Worm (Caenorhabditis elegans): Measurements from ENCODE around the gene F37B12.3.

Gene F37B12.3

DNA sequence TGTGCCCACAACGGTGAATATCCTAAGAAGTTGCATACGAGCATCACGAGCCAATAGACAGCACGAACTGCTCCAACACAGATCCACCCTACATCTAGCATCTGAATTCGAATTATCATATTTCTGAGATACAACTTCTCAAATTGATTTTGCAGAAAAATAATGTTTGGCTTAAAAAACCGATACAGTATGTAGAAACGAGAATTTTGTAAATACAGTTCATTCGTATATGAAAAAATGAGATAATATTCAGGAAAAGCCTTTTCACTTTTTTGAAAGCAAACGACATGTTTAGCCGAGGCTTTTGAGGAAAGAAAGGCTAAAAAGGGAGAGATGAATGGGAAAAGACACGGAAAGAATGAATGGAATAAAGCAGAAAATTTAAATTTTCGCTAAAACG lies at the start of gene F37B12.3:
F37B12.3 (minus strand) TSS at position 101 of the 400 bp plus-strand sequence.
- TF ChIP-seq ama-1 (optimal IDR thresholded peaks at IDR 0.05) (peak; percentile 16), ceh-36 (tag; optimal IDR thresholded peaks at IDR 0.05) (no peak)

DNA sequence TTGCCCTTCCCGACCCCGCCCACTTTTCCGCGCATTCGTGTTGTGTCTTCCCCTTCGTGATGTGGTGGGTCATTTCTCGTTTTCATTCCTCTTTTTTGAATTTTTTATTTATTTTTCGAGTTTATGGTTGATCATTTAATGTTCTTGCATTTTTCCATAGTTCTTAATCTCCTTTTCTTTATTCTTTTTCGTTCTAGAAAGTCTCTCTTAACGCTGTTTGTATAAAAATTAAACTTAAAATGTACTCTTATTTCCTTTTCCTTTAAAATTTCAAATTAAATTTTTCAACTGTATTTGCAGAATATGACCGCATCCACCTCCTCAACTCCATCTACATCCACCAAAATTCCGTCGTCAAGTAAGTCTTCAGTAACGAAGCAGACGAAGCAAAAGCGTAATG lies 45.1 kb upstream of the F37B12.3 start, which contains the start of gene hlh-3:
hlh-3 (plus strand) TSS at position 301 of the 400 bp plus-strand sequence.
- TF ChIP-seq scrt-1 (GFP tag; IDR thresholded peaks at IDR 0.05), result no peak
- TF ChIP-seq hnd-1 (tag; optimal IDR thresholded peaks at IDR 0.05), result no peak
- no peak for TF ChIP-seq B0310.2 (tag; optimal IDR thresholded peaks at IDR 0.05)
- TF ChIP-seq ets-7 (tag; optimal IDR thresholded peaks at IDR 0.05), result no peak
- no peak for TF ChIP-seq flt-1 (GFP tag; IDR thresholded peaks at IDR 0.05)
- no peak for TF ChIP-seq sea-1 (GFP tag; conservative IDR thresholded peaks at IDR 0.05)
- TF ChIP-seq ceh-13 (GFP tag; optimal IDR thresholded peaks at IDR 0.05), result no peak
- TF ChIP-seq tbx-37 (GFP tag; conservative IDR thresholded peaks at IDR 0.05), result no peak
- no peak for TF ChIP-seq hmbx-1 (tag; optimal IDR thresholded peaks at IDR 0.05)
- TF ChIP-seq tra-4 (tag; optimal IDR thresholded peaks at IDR 0.05), result no peak
- no peak for TF ChIP-seq pes-1 (GFP tag; IDR thresholded peaks at IDR 0.05)
- TF ChIP-seq aly-1 (tag; optimal IDR thresholded peaks at IDR 0.05), result no peak
- TF ChIP-seq ceh-36 (tag; optimal IDR thresholded peaks at IDR 0.05), result no peak
- no peak for TF ChIP-seq hmg-4 (GFP tag; optimal IDR thresholded peaks at IDR 0.05)
- no peak for TF ChIP-seq ama-1 (optimal IDR thresholded peaks at IDR 0.05)
- no peak for TF ChIP-seq F13C5.2 (tag; optimal IDR thresholded peaks at IDR 0.05)
- no peak for TF ChIP-seq tbx-11 (GFP tag; IDR thresholded peaks at IDR 0.05)

DNA sequence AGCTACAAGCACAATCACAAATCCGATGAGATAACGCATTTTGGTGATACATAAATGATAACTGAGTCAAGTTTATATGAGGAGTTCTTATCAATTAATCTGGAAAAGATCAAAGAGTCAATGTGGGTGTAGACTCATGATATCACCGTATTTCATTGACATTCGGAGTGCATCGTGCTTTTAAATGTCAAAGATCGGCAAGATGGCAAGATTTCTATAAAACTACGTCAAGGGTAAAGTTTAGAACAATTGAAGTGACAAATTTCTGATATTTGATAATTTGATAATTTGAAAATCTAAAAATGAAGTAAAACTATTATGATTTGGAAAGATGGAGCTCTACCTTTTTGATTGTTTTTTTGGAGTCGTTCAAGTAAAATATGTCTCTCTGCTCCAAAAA lies 41.9 kb upstream of the F37B12.3 start, which contains the start of gene sysm-1:
sysm-1 (minus strand) TSS at position 101 of the 400 bp plus-strand sequence.
- TF ChIP-seq sea-1 (GFP tag; conservative IDR thresholded peaks at IDR 0.05) (no peak), ceh-13 (GFP tag; optimal IDR thresholded peaks at IDR 0.05) (no peak), hnd-1 (tag; optimal IDR thresholded peaks at IDR 0.05) (no peak), aly-1 (tag; optimal IDR thresholded peaks at IDR 0.05) (no peak), ceh-36 (tag; optimal IDR thresholded peaks at IDR 0.05) (no peak), scrt-1 (GFP tag; IDR thresholded peaks at IDR 0.05) (no peak), ama-1 (optimal IDR thresholded peaks at IDR 0.05) (no peak), hmbx-1 (tag; optimal IDR thresholded peaks at IDR 0.05) (no peak), pes-1 (GFP tag; IDR thresholded peaks at IDR 0.05) (no peak), flt-1 (GFP tag; IDR thresholded peaks at IDR 0.05) (no peak), B0310.2 (tag; optimal IDR thresholded peaks at IDR 0.05) (no peak)

DNA sequence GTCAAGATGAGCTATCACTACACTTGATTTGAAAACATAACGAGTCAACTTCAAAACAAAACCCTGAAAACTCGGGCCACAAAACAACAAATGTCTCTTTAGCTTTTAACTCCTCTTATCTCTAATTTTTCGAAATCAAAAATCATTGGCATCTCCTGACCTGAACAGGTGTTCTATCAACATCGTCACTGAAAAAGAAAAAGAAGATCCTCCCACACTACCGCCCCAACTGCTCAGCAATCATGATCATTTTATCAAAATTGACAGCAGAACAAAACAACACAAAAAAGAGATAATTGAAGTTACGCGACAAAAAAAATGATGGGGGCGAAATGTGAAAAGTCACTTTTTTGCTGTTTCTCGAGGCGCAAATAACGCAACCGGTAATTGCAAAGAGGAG lies 37.1 kb upstream of the F37B12.3 start:
- TF ChIP-seq hnd-1 (tag; optimal IDR thresholded peaks at IDR 0.05) (no peak), ama-1 (optimal IDR thresholded peaks at IDR 0.05) (no peak), ceh-36 (tag; optimal IDR thresholded peaks at IDR 0.05) (no peak), hmg-4 (GFP tag; optimal IDR thresholded peaks at IDR 0.05) (no peak), aly-1 (tag; optimal IDR thresholded peaks at IDR 0.05) (no peak), tra-4 (tag; optimal IDR thresholded peaks at IDR 0.05) (no peak), ceh-13 (GFP tag; optimal IDR thresholded peaks at IDR 0.05) (no peak), ets-7 (tag; optimal IDR thresholded peaks at IDR 0.05) (no peak)

DNA sequence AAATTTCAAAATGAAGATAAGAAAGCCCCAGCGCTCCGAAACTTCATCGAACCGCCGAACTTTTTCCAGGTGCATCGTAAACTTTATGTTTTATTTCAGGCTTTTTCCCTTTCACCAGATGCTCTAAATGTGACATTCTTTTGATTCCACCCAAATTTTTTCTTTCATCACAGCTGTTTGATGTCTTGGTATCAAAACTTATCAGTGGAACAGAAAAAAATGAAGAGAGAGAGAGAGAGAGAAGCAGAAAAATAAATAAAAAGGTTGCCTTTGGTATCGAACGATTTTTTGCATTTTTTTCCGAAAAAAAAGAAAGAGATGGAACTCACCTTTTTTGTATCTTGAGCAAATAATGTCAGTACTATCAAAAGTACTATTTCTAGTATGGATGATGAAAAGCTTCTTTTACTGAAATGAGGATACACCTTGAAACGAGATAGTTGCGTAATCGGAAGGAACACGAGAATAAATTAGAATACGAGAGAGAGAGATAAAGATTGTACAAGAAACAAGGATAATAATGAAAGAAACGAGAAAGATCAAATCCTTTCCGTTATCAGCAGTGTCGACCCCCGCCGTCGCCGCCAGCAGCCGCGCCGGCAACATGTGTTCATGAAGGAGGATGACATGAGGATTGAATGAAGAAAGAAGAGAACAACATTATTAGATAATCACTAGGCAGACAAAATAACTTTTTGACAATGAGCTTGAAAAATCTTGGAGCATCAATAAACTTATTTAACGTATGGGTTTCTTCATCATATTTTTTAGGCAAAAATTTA lies 35.1 kb upstream of the F37B12.3 start:
- TF ChIP-seq ama-1 (optimal IDR thresholded peaks at IDR 0.05), result no peak
- no peak for TF ChIP-seq tra-4 (tag; optimal IDR thresholded peaks at IDR 0.05)
- no peak for TF ChIP-seq tbx-37 (GFP tag; conservative IDR thresholded peaks at IDR 0.05)
- TF ChIP-seq tbx-11 (GFP tag; IDR thresholded peaks at IDR 0.05), result no peak
- no peak for TF ChIP-seq flt-1 (GFP tag; IDR thresholded peaks at IDR 0.05)
- TF ChIP-seq F13C5.2 (tag; optimal IDR thresholded peaks at IDR 0.05), result no peak
- TF ChIP-seq hnd-1 (tag; optimal IDR thresholded peaks at IDR 0.05), result no peak
- TF ChIP-seq hmbx-1 (tag; optimal IDR thresholded peaks at IDR 0.05), result no peak
- TF ChIP-seq sea-1 (GFP tag; conservative IDR thresholded peaks at IDR 0.05), result no peak
- TF ChIP-seq aly-1 (tag; optimal IDR thresholded peaks at IDR 0.05), result no peak
- TF ChIP-seq hmg-4 (GFP tag; optimal IDR thresholded peaks at IDR 0.05), result no peak
- TF ChIP-seq ceh-36 (tag; optimal IDR thresholded peaks at IDR 0.05), result no peak
- no peak for TF ChIP-seq ceh-13 (GFP tag; optimal IDR thresholded peaks at IDR 0.05)

DNA sequence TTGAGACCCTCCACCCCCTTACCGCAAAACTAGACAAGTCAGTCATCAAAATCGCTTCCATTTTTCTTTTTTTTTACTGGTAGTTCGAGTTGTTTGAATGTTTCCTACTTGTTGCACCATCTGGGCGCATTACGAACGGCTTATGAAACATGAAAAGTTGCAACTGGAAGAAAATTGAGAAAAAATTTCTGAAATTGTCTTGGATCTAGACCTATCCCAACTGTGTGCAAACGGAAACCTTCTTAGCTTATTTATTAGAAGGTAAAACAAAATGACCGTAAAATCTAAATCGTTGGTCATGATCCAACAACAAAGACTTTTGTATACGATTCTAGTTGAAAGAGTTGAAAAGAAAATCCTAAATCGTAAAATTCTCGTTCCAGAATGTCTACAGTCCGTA lies 33.3 kb upstream of the F37B12.3 start:
- TF ChIP-seq ceh-36 (tag; optimal IDR thresholded peaks at IDR 0.05), result no peak
- TF ChIP-seq ets-7 (tag; optimal IDR thresholded peaks at IDR 0.05), result no peak
- TF ChIP-seq tbx-11 (GFP tag; IDR thresholded peaks at IDR 0.05), result no peak
- no peak for TF ChIP-seq sea-1 (GFP tag; conservative IDR thresholded peaks at IDR 0.05)
- no peak for TF ChIP-seq hmbx-1 (tag; optimal IDR thresholded peaks at IDR 0.05)
- no peak for TF ChIP-seq ama-1 (optimal IDR thresholded peaks at IDR 0.05)
- no peak for TF ChIP-seq tra-4 (tag; optimal IDR thresholded peaks at IDR 0.05)
- TF ChIP-seq pes-1 (GFP tag; IDR thresholded peaks at IDR 0.05), result no peak
- TF ChIP-seq F13C5.2 (tag; optimal IDR thresholded peaks at IDR 0.05), result no peak
- no peak for TF ChIP-seq ceh-13 (GFP tag; optimal IDR thresholded peaks at IDR 0.05)
- no peak for TF ChIP-seq hnd-1 (tag; optimal IDR thresholded peaks at IDR 0.05)
- no peak for TF ChIP-seq tbx-37 (GFP tag; conservative IDR thresholded peaks at IDR 0.05)
- TF ChIP-seq hmg-4 (GFP tag; optimal IDR thresholded peaks at IDR 0.05), result no peak
- no peak for TF ChIP-seq flt-1 (GFP tag; IDR thresholded peaks at IDR 0.05)
- no peak for TF ChIP-seq B0310.2 (tag; optimal IDR thresholded peaks at IDR 0.05)
- TF ChIP-seq scrt-1 (GFP tag; IDR thresholded peaks at IDR 0.05), result no peak
- no peak for TF ChIP-seq aly-1 (tag; optimal IDR thresholded peaks at IDR 0.05)

DNA sequence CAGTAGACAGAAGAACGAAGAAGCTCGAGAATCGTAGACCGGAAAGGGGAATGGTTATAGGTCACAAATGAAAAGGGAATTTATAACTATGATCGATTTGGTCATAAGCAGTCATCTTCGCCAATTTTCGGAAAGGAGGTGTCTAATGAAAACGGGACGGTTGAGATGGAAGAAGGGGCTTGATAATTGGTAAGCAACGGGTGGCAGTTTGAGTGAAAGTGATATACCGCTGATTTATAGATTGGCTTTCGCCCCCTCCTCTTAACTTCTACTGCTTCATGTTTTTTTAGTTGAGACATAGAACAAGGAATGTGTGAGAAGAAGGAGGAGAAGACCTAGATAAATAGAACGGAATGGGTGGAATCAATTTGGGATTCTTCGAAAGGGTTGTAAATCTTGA lies 31.6 kb upstream of the F37B12.3 start:
- TF ChIP-seq pes-1 (GFP tag; IDR thresholded peaks at IDR 0.05) (no peak), scrt-1 (GFP tag; IDR thresholded peaks at IDR 0.05) (no peak), tbx-11 (GFP tag; IDR thresholded peaks at IDR 0.05) (no peak), aly-1 (tag; optimal IDR thresholded peaks at IDR 0.05) (no peak), ets-7 (tag; optimal IDR thresholded peaks at IDR 0.05) (no peak), hnd-1 (tag; optimal IDR thresholded peaks at IDR 0.05) (no peak), tra-4 (tag; optimal IDR thresholded peaks at IDR 0.05) (no peak), hmg-4 (GFP tag; optimal IDR thresholded peaks at IDR 0.05) (no peak), F13C5.2 (tag; optimal IDR thresholded peaks at IDR 0.05) (no peak), flt-1 (GFP tag; IDR thresholded peaks at IDR 0.05) (no peak)

Measured in whole organism, early embryonic.